Worm (Caenorhabditis elegans) whole organism, mixed stage, embryonic: Measurements from ENCODE around the gene str-96.

Experiments
- blmp-1 ChIP-seq: fragments of 150-350 bp; optimal IDR thresholded peaks from 2 replicates; lab custom pipeline; 2014; ENCODE audit warnings: missing biosample characterization, missing genetic modification characterization
- drap-1 ChIP-seq: fragments of 200-800 bp; sonication (Bioruptor generic); optimal IDR thresholded peaks from 3 replicates; lab custom pipeline; 2018; ENCODE audit warnings: mild to moderate bottlenecking, missing genetic modification characterization, missing compliant biosample characterization
- lsy-2 ChIP-seq: fragments of 150-350 bp; optimal IDR thresholded peaks from 2 replicates; lab custom pipeline; 2014; ENCODE audit warnings: missing biosample characterization, missing genetic modification characterization
- mep-1 ChIP-seq: fragments of 150-350 bp; optimal IDR thresholded peaks from 2 replicates; lab custom pipeline; 2017; ENCODE audit warnings: missing biosample characterization, missing genetic modification reagents, missing genetic modification characterization, inconsistent platforms
- nhr-76 ChIP-seq: sonication (generic microtip); optimal IDR thresholded peaks from 2 replicates; lab custom pipeline; 2017; ENCODE audit warnings: missing biosample characterization, missing genetic modification characterization
- unc-120 ChIP-seq: sonication (generic microtip); optimal IDR thresholded peaks from 2 replicates; lab custom pipeline; 2017; ENCODE audit warnings: missing genetic modification characterization, missing compliant biosample characterization; ENCODE audit not compliant: poor library complexity, severe bottlenecking

DNA sequence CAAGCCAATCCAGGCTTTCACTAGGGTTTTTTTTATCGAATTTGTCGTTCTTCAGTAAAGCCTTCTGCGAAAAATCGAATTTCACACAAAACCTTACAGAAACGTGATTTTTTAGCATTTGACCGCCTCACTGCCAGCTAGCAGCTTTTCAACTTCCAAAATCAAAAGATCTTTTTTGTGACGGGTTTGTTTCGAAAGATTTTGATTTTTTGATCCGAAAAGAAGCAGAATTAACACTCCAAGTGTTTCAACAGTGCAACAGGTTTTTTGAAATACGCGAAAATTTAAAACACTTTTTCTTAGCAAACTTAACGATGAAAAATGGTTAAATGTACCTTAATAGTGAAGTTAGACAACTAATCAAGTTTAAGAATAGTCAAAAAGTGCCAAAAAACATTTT lies 47.6 kb upstream of the str-96 start, which contains the start of gene clec-229:
- no peak for TF ChIP-seq unc-120
- TF ChIP-seq blmp-1 (tag; lab: Kevin White, UChicago) = no peak
- TF ChIP-seq drap-1 (GFP tag; lab: Kevin White, UChicago) = no peak
- no peak for TF ChIP-seq mep-1 (tag; lab: Kevin White, UChicago)
- TF ChIP-seq nhr-76 (tag; lab: Kevin White, UChicago) = no peak
- no peak for TF ChIP-seq lsy-2
